Fruit fly (Drosophila melanogaster): ENCODE data around the gene mtd.
A peak's percentile ranks its signal among the peaks of the same experiment; 100 is the strongest.

mtd gene

dm6 chr3R:5361681-5362319, 11.6 kb upstream of the mtd start (continued):
- TF ChIP-seq Bteb2 (GFP tag; optimal IDR thresholded peaks at IDR 0.05) (peak; percentile 83), CG12769 (tag; optimal IDR thresholded peaks at IDR 0.05) (peak; percentile 88), sens (GFP tag) (peak; percentile 95), Mad (GFP tag; optimal IDR thresholded peaks at IDR 0.05) (peak; percentile 74), HmgD (GFP tag; optimal IDR thresholded peaks at IDR 0.05) (peak; percentile 25), CG10431 (GFP tag; optimal IDR thresholded peaks at IDR 0.05) (no peak), ato (GFP tag; IDR thresholded peaks at IDR 0.05; ENCODE audit: partially characterized antibody) (no peak), CG2678 (tag; optimal IDR thresholded peaks at IDR 0.05) (peak; percentile 87), CG7372 (GFP tag; IDR thresholded peaks at IDR 0.05) (peak; percentile 79), Gsc (GFP tag; IDR thresholded peaks at IDR 0.05) (no peak; the same call in 1 of the 2 replicates), ERR (GFP tag; optimal IDR thresholded peaks at IDR 0.05) (peak; percentile 77), stwl (tag; optimal IDR thresholded peaks at IDR 0.05) (no peak), CG17186 (GFP tag; optimal IDR thresholded peaks at IDR 0.05) (no peak), CG11085 (GFP tag; IDR thresholded peaks at IDR 0.05) (peak; percentile 68), zen (tag; optimal IDR thresholded peaks at IDR 0.05) (peak; percentile 20), CG31224 (GFP tag; IDR thresholded peaks at IDR 0.05) (peak; percentile 73), CG10543 (GFP tag; optimal IDR thresholded peaks at IDR 0.05) (peak; percentile 28), CG14014 (GFP tag; IDR thresholded peaks at IDR 0.05) (peak; percentile 88), lilli (GFP tag; optimal IDR thresholded peaks at IDR 0.05) (peak; percentile 91), hb (GFP tag; IDR thresholded peaks at IDR 0.05; ENCODE audit: partially characterized antibody) (no peak), HHEX (GFP tag; optimal IDR thresholded peaks at IDR 0.05) (peak; percentile 76), H15 (GFP tag; IDR thresholded peaks at IDR 0.05) (peak; percentile 82), lola (GFP tag; optimal IDR thresholded peaks at IDR 0.05) (peak in 1 of 3 experiments; percentile 60), vfl (GFP tag; optimal IDR thresholded peaks at IDR 0.05) (peak; percentile 50), gfzf (GFP tag; optimal IDR thresholded peaks at IDR 0.05) (no peak), onecut (GFP tag; IDR thresholded peaks at IDR 0.05) (peak; percentile 71), peb (GFP tag; IDR thresholded peaks at IDR 0.05) (no peak), Dbx (GFP tag; IDR thresholded peaks at IDR 0.05) (peak; percentile 85), CG9437 (GFP tag; optimal IDR thresholded peaks at IDR 0.05) (peak; percentile 40), bcd (GFP tag; optimal IDR thresholded peaks at IDR 0.05) (peak; percentile 80), ham (GFP tag; IDR thresholded peaks at IDR 0.05) (no peak), CG11504 (tag; optimal IDR thresholded peaks at IDR 0.05) (peak; percentile 86), Meics (GFP tag; optimal IDR thresholded peaks at IDR 0.05) (peak; percentile 86), tio (GFP tag; optimal IDR thresholded peaks at IDR 0.05) (peak; percentile 67), CG13123 (GFP tag; optimal IDR thresholded peaks at IDR 0.05) (peak; percentile 34), HLH54F (GFP tag; optimal IDR thresholded peaks at IDR 0.05) (peak; percentile 82), Ravus (GFP tag; IDR thresholded peaks at IDR 0.05) (peak; percentile 50; the same call in 1 of the 2 replicates), sob (GFP tag; IDR thresholded peaks at IDR 0.05) (peak; percentile 90), Hr39 (optimal IDR thresholded peaks at IDR 0.05) (no peak), CG6654 (GFP tag; optimal IDR thresholded peaks at IDR 0.05) (peak; percentile 55), Fer3 (tag; optimal IDR thresholded peaks at IDR 0.05) (peak; percentile 83), CG15601 (tag; optimal IDR thresholded peaks at IDR 0.05) (peak; percentile 67), CG7556 (GFP tag; optimal IDR thresholded peaks at IDR 0.05) (peak; percentile 74), ttk (GFP tag; IDR thresholded peaks at IDR 0.05) (peak; percentile 76), Lhr (GFP tag; optimal IDR thresholded peaks at IDR 0.05) (peak; percentile 15), cwo (GFP tag; optimal IDR thresholded peaks at IDR 0.05) (peak; percentile 82), CG3281 (GFP tag; optimal IDR thresholded peaks at IDR 0.05) (peak; percentile 77), CG1603 (tag; optimal IDR thresholded peaks at IDR 0.05) (peak; percentile 86), CG1602 (GFP tag; optimal IDR thresholded peaks at IDR 0.05) (peak; percentile 54), twi (tag; optimal IDR thresholded peaks at IDR 0.05) (peak; percentile 12)

Data from whole organism, embryonic.